Fruit fly (Drosophila melanogaster): Measurements from ENCODE around the gene CG11584.

Gene CG11584

DNA sequence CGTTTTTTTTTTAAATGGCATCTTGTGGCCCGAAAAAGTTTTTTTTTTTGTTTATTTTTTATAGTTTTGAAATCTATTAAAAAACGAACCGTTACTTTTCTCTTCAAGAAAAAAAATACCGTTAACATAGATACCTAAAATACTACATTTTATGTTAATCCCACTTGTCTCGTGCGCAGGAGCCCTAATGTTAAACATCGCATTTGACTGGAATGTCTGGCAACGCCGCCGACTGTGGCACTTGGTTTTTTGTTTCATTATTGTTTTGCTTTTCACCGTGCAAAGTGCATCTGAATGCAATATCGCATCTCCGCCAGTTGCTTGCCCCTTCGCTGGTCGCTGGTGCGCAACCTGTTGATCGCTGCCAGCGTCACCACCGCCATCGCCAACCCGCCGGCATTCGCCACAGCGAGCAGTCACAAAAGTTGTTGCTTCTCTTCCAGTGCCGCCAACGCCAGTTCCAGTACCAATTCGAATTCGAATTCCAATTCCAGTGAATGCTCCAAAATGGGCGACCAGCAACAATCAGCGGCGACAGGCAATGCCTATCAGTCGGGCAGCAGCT, 19.2 kb downstream of the CG11584 start, which contains the start of gene CG11590 (continued):
- TF ChIP-seq CG11398 (GFP tag; optimal IDR thresholded peaks at IDR 0.05), result no peak
- TF ChIP-seq CG3838 (GFP tag; optimal IDR thresholded peaks at IDR 0.05), result no peak
- no peak for TF ChIP-seq NFAT (GFP tag; IDR thresholded peaks at IDR 0.05)
- TF ChIP-seq CG7556 (GFP tag; optimal IDR thresholded peaks at IDR 0.05), result no peak
- no peak for TF ChIP-seq Bteb2 (GFP tag; optimal IDR thresholded peaks at IDR 0.05)
- no peak for TF ChIP-seq Adf1 (GFP tag; IDR thresholded peaks at IDR 0.05)
- TF ChIP-seq CG30403 (GFP tag; optimal IDR thresholded peaks at IDR 0.05), result no peak
- TF ChIP-seq Med (GFP tag), result no peak
- no peak for TF ChIP-seq Dfd (GFP tag; optimal IDR thresholded peaks at IDR 0.05)
- no peak for TF ChIP-seq Ets97D (GFP tag; optimal IDR thresholded peaks at IDR 0.05)
- no peak for TF ChIP-seq CG11695 (GFP tag; IDR thresholded peaks at IDR 0.05)
- no peak for TF ChIP-seq CG11456 (GFP tag; IDR thresholded peaks at IDR 0.05)
- TF ChIP-seq CG5245 (GFP tag; optimal IDR thresholded peaks at IDR 0.05), result no peak
- peak; percentile 94 for TF ChIP-seq CG15514 (GFP tag; optimal IDR thresholded peaks at IDR 0.05)
- no peak for TF ChIP-seq zen2 (GFP tag; IDR thresholded peaks at IDR 0.05; ENCODE audit: partially characterized antibody)
- peak; percentile 96 for TF ChIP-seq CG18764 (GFP tag; optimal IDR thresholded peaks at IDR 0.05)
- no peak for TF ChIP-seq slbo (GFP tag; IDR thresholded peaks at IDR 0.05)
- no peak for TF ChIP-seq tap (tag; optimal IDR thresholded peaks at IDR 0.05)
- TF ChIP-seq z (GFP tag; IDR thresholded peaks at IDR 0.05), result no peak
- no peak for TF ChIP-seq nau (GFP tag; optimal IDR thresholded peaks at IDR 0.05)
- TF ChIP-seq HLHmδ (GFP tag; optimal IDR thresholded peaks at IDR 0.05), result no peak
- no peak for TF ChIP-seq cg (GFP tag; optimal IDR thresholded peaks at IDR 0.05)
- TF ChIP-seq Asciz (GFP tag; optimal IDR thresholded peaks at IDR 0.05), result no peak
- TF ChIP-seq CG4617 (GFP tag; optimal IDR thresholded peaks at IDR 0.05; ENCODE audit: borderline replicate concordance), result no peak
- no peak for TF ChIP-seq CG11085 (GFP tag; IDR thresholded peaks at IDR 0.05)
- TF ChIP-seq CG12299 (tag; optimal IDR thresholded peaks at IDR 0.05), result no peak
- TF ChIP-seq Chrac-16 (GFP tag; optimal IDR thresholded peaks at IDR 0.05), result no peak
- TF ChIP-seq Sry-δ (GFP tag; optimal IDR thresholded peaks at IDR 0.05), result no peak
- TF ChIP-seq Rfx (GFP tag; IDR thresholded peaks at IDR 0.05), result no peak
- TF ChIP-seq h (optimal IDR thresholded peaks at IDR 0.05), result no peak
- no peak for TF ChIP-seq CkIIα-i1 (GFP tag; IDR thresholded peaks at IDR 0.05)
- no peak for TF ChIP-seq jumu (GFP tag; optimal IDR thresholded peaks at IDR 0.05)
- TF ChIP-seq CG12071 (GFP tag; optimal IDR thresholded peaks at IDR 0.05), result no peak
- no peak for TF ChIP-seq Hey (tag; optimal IDR thresholded peaks at IDR 0.05)
- TF ChIP-seq Gsc (GFP tag; IDR thresholded peaks at IDR 0.05), result no peak
- no peak for TF ChIP-seq CG15269 (tag; optimal IDR thresholded peaks at IDR 0.05)
- peak; percentile 51 for TF ChIP-seq Myb (GFP tag; optimal IDR thresholded peaks at IDR 0.05)
- no peak for TF ChIP-seq lab (GFP tag; optimal IDR thresholded peaks at IDR 0.05)
- TF ChIP-seq CG9609 (GFP tag; optimal IDR thresholded peaks at IDR 0.05), result no peak
- TF ChIP-seq CG18011 (GFP tag; optimal IDR thresholded peaks at IDR 0.05), result no peak
- 0 out of 2 replicates have a peak, but pooled peaks have one; percentile 8 for TF ChIP-seq amos (GFP tag; IDR thresholded peaks at IDR 0.05; ENCODE audit: partially characterized antibody)
- TF ChIP-seq wor (GFP tag; IDR thresholded peaks at IDR 0.05), result no peak
- TF ChIP-seq insv (GFP tag; optimal IDR thresholded peaks at IDR 0.05), result peak in 1 of 2 experiments; percentile 79
- no peak for TF ChIP-seq emc (GFP tag; optimal IDR thresholded peaks at IDR 0.05)
- peak; percentile 40 for TF ChIP-seq Dp (GFP tag; optimal IDR thresholded peaks at IDR 0.05)
- no peak for TF ChIP-seq hbn (GFP tag; IDR thresholded peaks at IDR 0.05; ENCODE audit: partially characterized antibody)
- TF ChIP-seq wek (GFP tag; optimal IDR thresholded peaks at IDR 0.05), result no peak
- no peak for TF ChIP-seq CG17385 (GFP tag; optimal IDR thresholded peaks at IDR 0.05)
- no peak for TF ChIP-seq trh (GFP tag; optimal IDR thresholded peaks at IDR 0.05)
- no peak for TF ChIP-seq btn (GFP tag; optimal IDR thresholded peaks at IDR 0.05)
- no peak for TF ChIP-seq CG18599 (GFP tag; optimal IDR thresholded peaks at IDR 0.05)
